Worm (Caenorhabditis elegans) whole organism, midembryonic: ENCODE results near the gene ttr-18.

Experiments used
- flt-1 ChIP-seq: fragments of 200-800 bp; sonication (Bioruptor generic); IDR thresholded peaks from 2 replicates; pipeline ENCODE4 v1.3.6; 2022; ENCODE audit warnings: missing genetic modification characterization, missing compliant biosample characterization
- klf-2 ChIP-seq: fragments of 200-800 bp; sonication (Bioruptor generic); conservative IDR thresholded peaks from 2 replicates; pipeline ENCODE4 v1.3.6; 2022; ENCODE audit warnings: missing genetic modification reagents, missing genetic modification characterization, missing compliant biosample characterization

DNA sequence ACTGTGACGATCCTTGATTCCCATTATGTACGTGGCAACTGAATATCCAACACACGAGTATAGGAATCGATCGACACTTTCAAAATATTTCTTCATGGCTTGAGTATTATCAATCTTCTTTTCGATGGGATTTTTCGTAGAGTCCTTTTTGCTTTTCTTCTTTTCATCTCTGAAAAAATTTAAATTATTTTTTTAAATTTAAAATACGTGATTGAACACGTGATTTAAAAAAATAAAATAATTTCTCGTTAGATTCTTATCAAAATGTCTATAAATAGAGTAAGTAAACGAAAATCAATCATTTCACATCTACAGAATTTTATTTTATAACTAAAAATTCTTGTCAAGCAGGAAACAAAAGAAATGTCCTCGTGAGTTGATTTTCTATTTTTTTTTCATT is 34.8 kb upstream of the ttr-18 start, which contains the start of gene Y62F5A.10:
- TF ChIP-seq flt-1 (GFP tag; lab: Robert Waterston, UW) (no peak), klf-2 (no peak)
